Worm (Caenorhabditis elegans) whole organism, L3 larva: ENCODE data around the gene F07B10.7.

Experiments
- egl-27 ChIP-seq: sonication (generic microtip); optimal IDR thresholded peaks from 4 replicates; lab custom pipeline; 2017; ENCODE audit warnings: missing biosample characterization, missing genetic modification reagents, missing genetic modification characterization
- egl-5 ChIP-seq: fragments of 150-350 bp; optimal IDR thresholded peaks from 2 replicates; lab custom pipeline; 2017; ENCODE audit warnings: missing biosample characterization, missing genetic modification reagents, missing genetic modification characterization, inconsistent platforms
- fkh-10 ChIP-seq: sonication (generic microtip); optimal IDR thresholded peaks from 2 replicates; lab custom pipeline; 2017; ENCODE audit warnings: missing biosample characterization, missing genetic modification reagents, missing genetic modification characterization
- lin-39 ChIP-seq: fragments of 150-350 bp; optimal IDR thresholded peaks from 2 replicates; lab custom pipeline; 2018; ENCODE audit warnings: missing biosample characterization, missing genetic modification reagents, missing genetic modification characterization
- nhr-11 ChIP-seq: fragments of 150-350 bp; optimal IDR thresholded peaks from 2 replicates; lab custom pipeline; 2014; ENCODE audit warnings: missing biosample characterization, missing genetic modification characterization
- nhr-76 ChIP-seq: fragments of 150-350 bp; sonication (generic microtip); optimal IDR thresholded peaks from 5 replicates; lab custom pipeline; 2014; ENCODE audit warnings: missing biosample characterization, missing genetic modification characterization
- pha-4 ChIP-seq: fragments of 150-350 bp; optimal IDR thresholded peaks from 2 replicates; lab custom pipeline; 2014; ENCODE audit warnings: missing biosample characterization, missing genetic modification reagents, missing genetic modification characterization
- unc-62 ChIP-seq: fragments of 150-350 bp; sonication (generic microtip); optimal IDR thresholded peaks from 4 replicates; lab custom pipeline; 2014; ENCODE audit warnings: missing biosample characterization, missing genetic modification reagents, missing genetic modification characterization
- ztf-11 ChIP-seq: fragments of 150-350 bp; optimal IDR thresholded peaks from 2 replicates; lab custom pipeline; 2014; ENCODE audit warnings: missing biosample characterization, missing genetic modification characterization
- ztf-4 ChIP-seq: fragments of 150-350 bp; optimal IDR thresholded peaks from 2 replicates; lab custom pipeline; 2014; ENCODE audit warnings: missing biosample characterization, missing genetic modification characterization

DNA sequence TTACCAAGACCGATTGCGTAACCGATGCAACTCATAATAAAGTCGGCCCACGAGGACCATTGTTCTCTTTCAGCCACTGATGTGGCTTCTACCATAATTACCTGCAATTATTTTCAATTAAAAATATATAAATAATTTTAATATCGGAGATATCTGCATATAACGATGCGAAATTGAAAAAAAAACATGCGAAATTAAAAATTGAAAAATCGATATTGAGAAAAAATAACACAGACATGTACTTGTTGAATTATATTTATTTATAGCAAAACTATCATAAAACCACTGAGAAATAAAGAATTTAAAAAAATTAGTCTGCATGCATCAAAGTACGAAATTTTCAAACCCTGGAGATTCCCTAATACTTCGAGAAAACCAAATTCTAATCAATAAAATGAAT lies 47.8 kb upstream of the F07B10.7 start, which contains the start of gene snf-11:
- TF ChIP-seq fkh-10 (GFP tag; lab: Kevin White, UChicago): no peak
- no peak for TF ChIP-seq nhr-76
- TF ChIP-seq ztf-4 (tag; lab: Kevin White, UChicago): no peak
- no peak for TF ChIP-seq ztf-11 (tag; lab: Kevin White, UChicago)
- TF ChIP-seq egl-27 (tag; lab: Kevin White, UChicago): no peak
- TF ChIP-seq unc-62 (GFP tag; lab: Kevin White, UChicago): no peak
- no peak for TF ChIP-seq lin-39 (tag; lab: Kevin White, UChicago)
- no peak for TF ChIP-seq pha-4 (tag; lab: Kevin White, UChicago)
- TF ChIP-seq nhr-11 (tag; lab: Kevin White, UChicago): no peak
- TF ChIP-seq egl-5: no peak
